Worm (Caenorhabditis elegans) whole organism, young adult: ENCODE data around the gene F58F12.4.
A peak's percentile ranks its signal among the peaks of the same experiment; 100 is the strongest.

Experiments used
- B0035.1 ChIP-seq: sonication (generic microtip); optimal IDR thresholded peaks from 2 replicates; lab custom pipeline; 2016; ENCODE audit warnings: missing genetic modification characterization, mild to moderate bottlenecking, missing compliant biosample characterization, missing genotype, missing genetic modification reagents
- B0261.1 ChIP-seq: sonication (generic microtip); optimal IDR thresholded peaks from 2 replicates; lab custom pipeline; 2016; ENCODE audit warnings: mild to moderate bottlenecking, missing genetic modification characterization, moderate library complexity, missing compliant biosample characterization
- D2030.7 ChIP-seq: fragments of 200-800 bp; sonication (Bioruptor generic); IDR thresholded peaks from 2 replicates; pipeline ENCODE4 v1.3.6; 2022; ENCODE audit warnings: missing genetic modification reagents, missing genetic modification characterization, missing compliant biosample characterization
- F57A8.1 ChIP-seq: fragments of 200-800 bp; sonication (Bioruptor generic); optimal IDR thresholded peaks from 2 replicates; lab custom pipeline; 2018; ENCODE audit warnings: mild to moderate bottlenecking, missing genetic modification characterization, moderate library complexity, missing compliant biosample characterization
- F57C9.4 ChIP-seq: sonication (generic microtip); optimal IDR thresholded peaks from 2 replicates; lab custom pipeline; 2017; ENCODE audit warnings: mild to moderate bottlenecking, missing genetic modification characterization, missing compliant biosample characterization
- K11D2.4 ChIP-seq: fragments of 200-800 bp; sonication (Bioruptor generic); IDR thresholded peaks from 2 replicates; pipeline ENCODE4 v1.3.6; 2022; ENCODE audit warnings: missing genetic modification reagents, missing genetic modification characterization, missing compliant biosample characterization
- K12H6.12 ChIP-seq: fragments of 200-800 bp; sonication (Bioruptor generic); optimal IDR thresholded peaks from 2 replicates; lab custom pipeline; 2018; ENCODE audit warnings: mild to moderate bottlenecking, missing genetic modification characterization, missing compliant biosample characterization
- T07F8.4 ChIP-seq: sonication (generic microtip); optimal IDR thresholded peaks from 2 replicates; lab custom pipeline; 2016; ENCODE audit warnings: mild to moderate bottlenecking, missing genetic modification characterization, moderate library complexity, missing compliant biosample characterization
- Y53F4B.3 ChIP-seq: fragments of 200-800 bp; sonication (Bioruptor generic); IDR thresholded peaks from 2 replicates; pipeline ENCODE4 v1.3.6; 2022; ENCODE audit warnings: missing genetic modification reagents, missing genetic modification characterization, missing compliant biosample characterization
- Y53G8AR.9 ChIP-seq: fragments of 200-800 bp; sonication (Bioruptor generic); conservative IDR thresholded peaks from 2 replicates; pipeline ENCODE4 v1.3.6; 2022; ENCODE audit warnings: missing genetic modification reagents, missing genetic modification characterization, missing compliant biosample characterization
- Y67H2A.10 ChIP-seq: fragments of 200-800 bp; sonication (Bioruptor generic); conservative IDR thresholded peaks from 2 replicates; pipeline ENCODE4 v1.3.6; 2022; ENCODE audit warnings: missing genetic modification reagents, missing genetic modification characterization, missing compliant biosample characterization
- Y79H2A.3 ChIP-seq: fragments of 200-800 bp; sonication (Bioruptor generic); conservative IDR thresholded peaks from 2 replicates; pipeline ENCODE4 v1.3.6; 2022; ENCODE audit warnings: missing genetic modification reagents, missing genetic modification characterization, missing compliant biosample characterization
- akir-1 ChIP-seq: fragments of 200-800 bp; sonication (Bioruptor generic); optimal IDR thresholded peaks from 2 replicates; lab custom pipeline; 2018; ENCODE audit warnings: mild to moderate bottlenecking, missing genetic modification characterization, moderate library complexity, missing compliant biosample characterization
- aptf-3 ChIP-seq: fragments of 200-800 bp; sonication (Bioruptor generic); IDR thresholded peaks from 2 replicates; pipeline ENCODE4 v1.3.6; 2022; ENCODE audit warnings: missing genetic modification characterization, missing compliant biosample characterization
- athp-1 ChIP-seq: sonication (generic microtip); optimal IDR thresholded peaks from 2 replicates; lab custom pipeline; 2017; ENCODE audit warnings: mild to moderate bottlenecking, missing genetic modification characterization, missing compliant biosample characterization
- ccch-3 ChIP-seq: fragments of 200-800 bp; sonication (Bioruptor generic); optimal IDR thresholded peaks from 2 replicates; lab custom pipeline; 2018; ENCODE audit warnings: mild to moderate bottlenecking, missing genetic modification characterization, missing compliant biosample characterization
- cebp-1 ChIP-seq, 2 experiments: fragments of 200-800 bp in 1 of 2; sonication (Bioruptor generic) in 1 of 2; sonication (generic microtip) in 1 of 2; IDR thresholded peaks in 1 of 2; optimal IDR thresholded peaks in 1 of 2; 2 replicates each; pipeline versions ENCODE4 v1.3.6 to Lab custom; 2017 to 2022; ENCODE audit warnings: missing compliant biosample characterization in 2 of 2, missing genetic modification characterization in 2 of 2, mild to moderate bottlenecking in 1 of 2, missing genetic modification reagents in 1 of 2, moderate library complexity in 1 of 2
- cebp-2 ChIP-seq: fragments of 200-800 bp; sonication (Bioruptor generic); IDR thresholded peaks from 2 replicates; pipeline ENCODE4 v1.3.6; 2022; ENCODE audit warnings: missing genetic modification characterization, missing compliant biosample characterization
- ceh-40 ChIP-seq: fragments of 200-800 bp; sonication (Bioruptor generic); IDR thresholded peaks from 2 replicates; pipeline ENCODE4 v1.3.6; 2022; ENCODE audit warnings: missing genetic modification characterization, missing compliant biosample characterization
- ets-4 ChIP-seq: fragments of 200-800 bp; sonication (Bioruptor generic); optimal IDR thresholded peaks from 2 replicates; lab custom pipeline; 2018; ENCODE audit warnings: mild to moderate bottlenecking, missing genetic modification characterization, missing compliant biosample characterization
- him-1 ChIP-seq: sonication (generic microtip); optimal IDR thresholded peaks from 2 replicates; lab custom pipeline; 2016; ENCODE audit warnings: missing genotype, missing genetic modification reagents, missing genetic modification characterization, missing compliant biosample characterization
- hlh-12 ChIP-seq: sonication (generic microtip); optimal IDR thresholded peaks from 2 replicates; lab custom pipeline; 2016; ENCODE audit warnings: missing genetic modification characterization, missing compliant biosample characterization
- hmg-20 ChIP-seq: fragments of 200-800 bp; sonication (Bioruptor generic); IDR thresholded peaks from 2 replicates; pipeline ENCODE4 v1.3.6; 2022; ENCODE audit warnings: missing genetic modification reagents, missing genetic modification characterization, missing compliant biosample characterization
- let-526 ChIP-seq: fragments of 200-800 bp; sonication (Bioruptor generic); IDR thresholded peaks from 2 replicates; pipeline ENCODE4 v1.3.6; 2022; ENCODE audit warnings: missing genetic modification reagents, missing genetic modification characterization, missing compliant biosample characterization
- let-607 ChIP-seq, 2 experiments: fragments of 200-800 bp in 1 of 2; sonication (Bioruptor generic) in 1 of 2; sonication (generic microtip) in 1 of 2; optimal IDR thresholded peaks; 2 replicates each; lab custom pipeline; 2016 to 2018; ENCODE audit warnings: mild to moderate bottlenecking in 2 of 2, missing compliant biosample characterization in 2 of 2, missing genetic modification characterization in 2 of 2, moderate library complexity in 2 of 2, missing genotype in 1 of 2
- lin-35 ChIP-seq, 3 experiments: fragments of 150-350 bp in 2 of 3; sonication (generic microtip) in 1 of 3; optimal IDR thresholded peaks; 2 replicates each; lab custom pipeline; 2014 to 2018; ENCODE audit warnings: missing biosample characterization in 3 of 3, missing genetic modification characterization in 3 of 3, missing genetic modification reagents in 3 of 3
- lin-40 ChIP-seq: sonication (generic microtip); optimal IDR thresholded peaks from 2 replicates; lab custom pipeline; 2016; ENCODE audit warnings: missing genetic modification characterization, mild to moderate bottlenecking, missing compliant biosample characterization, missing genotype, missing genetic modification reagents
- lsl-1 ChIP-seq: fragments of 200-800 bp; sonication (Bioruptor generic); optimal IDR thresholded peaks from 2 replicates; lab custom pipeline; 2018; ENCODE audit warnings: mild to moderate bottlenecking, missing genetic modification characterization, moderate library complexity, missing compliant biosample characterization
- madf-3 ChIP-seq: fragments of 200-800 bp; sonication (Bioruptor generic); IDR thresholded peaks from 2 replicates; pipeline ENCODE4 v1.3.6; 2022; ENCODE audit warnings: missing genetic modification reagents, missing genetic modification characterization, missing compliant biosample characterization
- madf-8 ChIP-seq: fragments of 200-800 bp; sonication (Bioruptor generic); conservative IDR thresholded peaks from 2 replicates; pipeline ENCODE4 v1.3.6; 2022; ENCODE audit warnings: missing genetic modification reagents, missing genetic modification characterization, missing compliant biosample characterization
- nfya-2 ChIP-seq: fragments of 200-800 bp; sonication (Bioruptor generic); IDR thresholded peaks from 2 replicates; pipeline ENCODE4 v1.3.6; 2022; ENCODE audit warnings: missing genetic modification reagents, missing genetic modification characterization, missing compliant biosample characterization
- rec-8 ChIP-seq, 2 experiments: sonication (generic microtip); optimal IDR thresholded peaks; 2 replicates each; lab custom pipeline; 2016; ENCODE audit warnings: mild to moderate bottlenecking in 2 of 2, missing genetic modification characterization in 2 of 2, missing genetic modification reagents in 2 of 2, missing genotype in 2 of 2, missing biosample characterization in 1 of 2, missing compliant biosample characterization in 1 of 2, moderate library complexity in 1 of 2
- rpc-1 ChIP-seq, 2 experiments: fragments of 150-350 bp in 1 of 2; sonication (generic microtip) in 1 of 2; optimal IDR thresholded peaks; 2 replicates each; lab custom pipeline; 2014 to 2018; ENCODE audit warnings: missing biosample characterization in 1 of 2, missing genetic modification characterization in 1 of 2, missing genetic modification reagents in 1 of 2, missing genotype in 1 of 2
- snpc-1.1 ChIP-seq: sonication (generic microtip); optimal IDR thresholded peaks from 2 replicates; lab custom pipeline; 2017; ENCODE audit warnings: missing genetic modification characterization, mild to moderate bottlenecking, missing compliant biosample characterization, antibody characterized with exemption, moderate library complexity, missing genotype, missing genetic modification reagents; ENCODE audit not compliant: insufficient read depth
- snpc-4 ChIP-seq, 5 experiments: fragments of 150-350 bp in 1 of 5; sonication (generic microtip) in 4 of 5; optimal IDR thresholded peaks; 2 replicates each; lab custom pipeline; 2014 to 2018; ENCODE audit warnings: missing genetic modification characterization in 5 of 5, missing biosample characterization in 3 of 5, antibody characterized with exemption in 2 of 5, mild to moderate bottlenecking in 2 of 5, missing compliant biosample characterization in 2 of 5, missing genotype in 2 of 5, moderate library complexity in 2 of 5, missing genetic modification reagents in 1 of 5
- tbp1 ChIP-seq: fragments of 200-800 bp; sonication (Bioruptor generic); optimal IDR thresholded peaks from 2 replicates; lab custom pipeline; 2018; ENCODE audit warnings: mild to moderate bottlenecking, missing genetic modification characterization, missing compliant biosample characterization
- tbx-9 ChIP-seq: sonication (generic microtip); optimal IDR thresholded peaks from 2 replicates; lab custom pipeline; 2016; ENCODE audit warnings: borderline replicate concordance, missing genetic modification characterization, inconsistent platforms, missing compliant biosample characterization
- tlf-1 ChIP-seq: fragments of 200-800 bp; sonication (Bioruptor generic); optimal IDR thresholded peaks from 2 replicates; lab custom pipeline; 2018; ENCODE audit warnings: mild to moderate bottlenecking, missing genetic modification characterization, missing compliant biosample characterization
- unc-62 ChIP-seq: fragments of 150-350 bp; optimal IDR thresholded peaks from 2 replicates; lab custom pipeline; 2014; ENCODE audit warnings: missing biosample characterization, missing genetic modification reagents, missing genetic modification characterization

The F58F12.4 gene

DNA sequence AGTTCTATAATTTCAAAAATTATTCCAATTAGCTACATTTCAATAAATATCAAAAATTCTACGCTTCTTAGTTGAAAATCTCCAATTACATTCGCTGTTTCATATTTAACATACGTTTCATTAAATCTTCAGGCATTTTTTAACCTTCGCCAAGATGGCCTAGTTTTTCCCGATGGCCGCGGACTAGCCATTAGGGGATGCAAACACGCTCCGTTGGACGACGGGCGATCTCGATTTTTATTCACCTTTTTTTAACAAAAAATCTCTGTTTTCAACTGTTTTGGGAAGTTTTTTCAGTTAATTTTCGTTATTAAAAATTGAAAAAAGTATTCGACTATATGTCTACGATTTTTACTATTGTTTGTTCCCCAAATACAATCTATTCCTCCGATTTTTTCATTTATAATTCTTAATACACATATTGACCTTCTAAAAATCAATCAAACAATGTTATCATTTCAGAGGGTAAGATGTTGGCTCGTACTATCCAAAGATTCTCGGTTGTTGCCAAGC is 3.3 kb upstream of the F58F12.4 start, which contains the start of gene F58F12.1 (continued):
- TF ChIP-seq lsl-1 (GFP tag; lab: Kevin White, UChicago) (peak; percentile 53), Y53G8AR.9 (GFP tag; lab: Robert Waterston, UW) (no peak)

DNA sequence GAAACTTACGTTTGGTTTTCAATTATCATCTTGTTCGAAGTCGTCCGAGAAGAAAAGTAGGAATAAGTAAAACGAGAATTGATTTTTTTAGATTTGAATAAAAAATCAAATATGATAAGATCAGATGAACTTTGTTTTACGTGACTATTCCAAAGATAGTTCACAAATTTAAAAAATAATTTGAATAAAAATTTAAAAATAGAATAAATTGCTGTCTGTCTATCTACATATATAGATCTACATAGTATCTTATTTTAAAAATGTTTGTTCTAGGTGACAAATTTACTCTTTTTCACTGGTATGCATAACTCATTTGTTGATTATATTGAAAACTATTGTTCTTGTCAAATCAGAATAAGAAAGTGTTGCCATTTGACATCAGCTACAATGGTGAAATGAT is 1.4 kb downstream of the F58F12.4 start, which contains the start of gene F58F12.2:
F58F12.2 (minus strand) TSS at position 101 of the 400 bp plus-strand sequence.
- no peak for TF ChIP-seq ets-4 (GFP tag; lab: Kevin White, UChicago)
- no peak for TF ChIP-seq K11D2.4 (GFP tag; lab: Robert Waterston, UW)
- no peak for TF ChIP-seq let-607 (tag; optimal IDR thresholded peaks at IDR 0.05; lab: Kevin White, UChicago)
- TF ChIP-seq nfya-2 (GFP tag; lab: Robert Waterston, UW): no peak
- TF ChIP-seq madf-8 (GFP tag; lab: Robert Waterston, UW): no peak
- TF ChIP-seq rec-8 (tag; optimal IDR thresholded peaks at IDR 0.05; lab: Kevin White, UChicago): no peak
- no peak for TF ChIP-seq lin-40 (tag; lab: Kevin White, UChicago)
- TF ChIP-seq F57A8.1 (GFP tag; lab: Kevin White, UChicago): no peak
- TF ChIP-seq hlh-12 (tag; lab: Kevin White, UChicago): no peak
- no peak for TF ChIP-seq cebp-2 (GFP tag; lab: Robert Waterston, UW)

DNA sequence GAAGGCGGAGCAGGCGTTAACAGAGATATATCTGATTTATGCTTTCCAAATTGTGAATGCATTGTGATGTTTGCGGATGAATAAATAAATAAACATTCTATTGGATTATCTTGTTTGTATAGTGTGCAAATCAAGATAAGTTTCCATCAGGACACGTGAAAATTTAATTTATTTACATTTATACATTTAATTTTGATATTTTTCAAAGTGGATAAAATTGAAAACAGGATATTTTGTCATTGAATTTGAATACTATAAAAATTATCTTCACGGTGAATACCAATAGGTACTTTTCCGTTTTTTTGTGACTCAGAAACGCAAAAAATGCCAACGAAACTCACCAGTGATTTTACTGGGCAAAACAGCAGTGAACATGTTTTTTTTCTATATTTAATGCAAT is 4.6 kb downstream of the F58F12.4 start, which contains the start of gene F58F12.3:
F58F12.3 (minus strand) TSS at position 101 of the 400 bp plus-strand sequence.
- TF ChIP-seq him-1 (tag; lab: Kevin White, UChicago): no peak
- TF ChIP-seq, all 124 proteins: peak for 0

DNA sequence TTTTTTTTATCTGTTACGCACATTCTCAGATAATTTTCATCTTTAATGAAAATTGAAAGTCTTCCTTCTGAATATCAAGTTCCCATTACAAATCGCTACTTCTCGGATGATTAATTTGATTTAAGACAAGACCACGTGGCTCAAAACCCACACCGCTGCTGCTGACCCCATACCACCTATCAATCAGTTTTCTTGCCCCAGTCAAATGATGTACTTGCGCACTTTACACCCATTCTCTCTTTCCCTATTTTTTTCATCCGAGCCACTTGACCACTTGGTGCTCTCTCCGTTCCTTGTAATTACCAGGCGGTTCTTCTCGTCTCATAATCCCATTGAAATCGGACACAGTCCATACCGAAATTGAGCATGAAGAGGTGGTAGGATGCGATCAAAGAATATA is 7.5 kb downstream of the F58F12.4 start:
- TF ChIP-seq nfya-2 (GFP tag; lab: Robert Waterston, UW) (no peak), Y53F4B.3 (GFP tag; lab: Robert Waterston, UW) (no peak), madf-3 (no peak), F57C9.4 (no peak), akir-1 (GFP tag; lab: Kevin White, UChicago) (no peak), let-526 (GFP tag; lab: Robert Waterston, UW) (no peak), tbx-9 (tag; lab: Kevin White, UChicago) (no peak), K12H6.12 (tag; lab: Kevin White, UChicago) (no peak), K11D2.4 (GFP tag; lab: Robert Waterston, UW) (no peak), snpc-4 (GFP tag; optimal IDR thresholded peaks at IDR 0.05; lab: Kevin White, UChicago) (no peak), snpc-4 (tag; optimal IDR thresholded peaks at IDR 0.05; lab: Kevin White, UChicago) (no peak), hmg-20 (no peak), unc-62 (GFP tag; lab: Kevin White, UChicago) (no peak), Y67H2A.10 (GFP tag; lab: Robert Waterston, UW) (no peak), ccch-3 (GFP tag; lab: Kevin White, UChicago) (no peak), D2030.7 (GFP tag; lab: Robert Waterston, UW) (no peak), tlf-1 (GFP tag; lab: Kevin White, UChicago) (no peak), cebp-1 (GFP tag; IDR thresholded peaks at IDR 0.05; lab: Robert Waterston, UW) (no peak), cebp-1 (tag; optimal IDR thresholded peaks at IDR 0.05; lab: Kevin White, UChicago) (no peak), B0261.1 (tag; lab: Kevin White, UChicago) (no peak)

DNA sequence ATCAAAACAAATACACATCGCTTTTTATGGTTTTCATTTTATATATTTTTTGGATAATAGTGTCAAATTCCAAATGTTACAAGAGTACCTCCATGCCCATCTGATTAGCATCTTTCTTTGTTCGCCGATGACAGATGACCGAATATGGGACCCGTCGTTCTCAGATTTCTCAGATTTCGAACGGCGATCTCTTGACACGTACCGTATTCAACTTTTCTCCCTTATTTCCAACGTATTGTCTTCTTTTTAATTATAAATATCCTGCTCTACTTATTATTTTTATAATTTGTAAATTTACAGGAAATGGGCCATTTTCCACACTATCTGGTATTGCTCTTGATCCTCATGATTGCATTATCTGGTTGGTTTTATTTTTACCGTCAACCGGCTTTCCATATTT is 11.8 kb downstream of the F58F12.4 start, which contains the start of gene zig-10:
zig-10 (plus strand) TSS at position 301 of the 400 bp plus-strand sequence.
- TF ChIP-seq snpc-1.1: no peak
- no peak for TF ChIP-seq aptf-3 (GFP tag; lab: Robert Waterston, UW)
- no peak for TF ChIP-seq lin-35 (GFP tag; optimal IDR thresholded peaks at IDR 0.05; lab: Kevin White, UChicago)
- no peak for TF ChIP-seq athp-1
- no peak for TF ChIP-seq Y79H2A.3
- no peak for TF ChIP-seq rpc-1 (optimal IDR thresholded peaks at IDR 0.05; lab: Kevin White, UChicago)
- TF ChIP-seq rpc-1 (tag; optimal IDR thresholded peaks at IDR 0.05; lab: Kevin White, UChicago): no peak
- TF ChIP-seq ccch-3 (GFP tag; lab: Kevin White, UChicago): no peak
- TF ChIP-seq T07F8.4 (tag; lab: Kevin White, UChicago): no peak
- TF ChIP-seq tbp1 (GFP tag; lab: Kevin White, UChicago): no peak
- TF ChIP-seq ceh-40: no peak
- TF ChIP-seq B0035.1 (tag; lab: Kevin White, UChicago): no peak
- TF ChIP-seq hmg-20: no peak
